Fruit fly (Drosophila melanogaster): Measurements from ENCODE around the gene CG5693.

CG5693 gene

DNA sequence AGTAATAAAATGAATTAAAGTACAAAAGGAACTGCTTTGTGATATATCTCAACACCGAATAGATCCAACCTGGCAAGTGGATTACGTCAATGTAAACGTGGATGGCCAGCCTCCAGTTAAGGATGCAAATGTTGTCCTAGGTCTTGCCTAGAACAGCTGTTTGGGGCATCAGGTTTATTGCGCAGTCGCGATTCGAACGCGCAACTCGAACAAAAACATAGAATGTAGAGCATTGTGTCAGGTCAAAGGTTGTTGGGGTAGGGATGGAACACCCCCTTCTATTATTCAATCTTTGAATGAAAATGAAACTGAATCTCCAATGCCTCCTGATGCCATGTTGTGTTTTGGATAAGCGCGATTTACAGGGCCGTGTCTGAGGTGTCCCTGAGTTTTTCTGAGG is 3.2 kb downstream of the CG5693 start:
- TF ChIP-seq sug (tag; optimal IDR thresholded peaks at IDR 0.05) (no peak), ewg (GFP tag; optimal IDR thresholded peaks at IDR 0.05) (peak; percentile 83), CG5180 (GFP tag; optimal IDR thresholded peaks at IDR 0.05) (peak; percentile 96)

DNA sequence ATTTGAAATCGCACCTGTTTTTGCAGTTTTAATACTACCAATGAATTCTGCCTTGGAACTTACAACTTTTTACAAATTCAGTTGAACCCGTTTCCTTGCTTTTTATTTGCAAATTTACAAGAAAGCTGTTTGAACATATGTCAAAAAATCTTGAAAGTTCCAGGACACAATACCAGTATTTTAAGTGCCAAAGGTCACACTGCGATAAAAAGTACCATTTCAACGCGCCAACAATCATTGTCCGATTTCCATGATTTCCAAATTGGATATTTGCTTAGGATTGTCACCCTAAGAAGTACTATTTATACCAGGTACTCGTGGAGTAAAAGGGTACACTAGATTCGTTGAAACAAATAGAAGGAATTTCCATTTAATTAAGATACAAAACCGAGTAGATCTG is 4.9 kb downstream of the CG5693 start, which contains the start of gene elfless:
Gene elfless, minus strand, starts transcription at position 101 of the 400 bp plus-strand sequence.
- TF ChIP-seq CG8944 (GFP tag; optimal IDR thresholded peaks at IDR 0.05) (no peak), CG18476 (GFP tag; optimal IDR thresholded peaks at IDR 0.05) (no peak), HmgZ (tag; optimal IDR thresholded peaks at IDR 0.05) (no peak), her (GFP tag; optimal IDR thresholded peaks at IDR 0.05) (no peak), CG1792 (GFP tag; optimal IDR thresholded peaks at IDR 0.05) (no peak), CG18619 (GFP tag; optimal IDR thresholded peaks at IDR 0.05) (no peak), Hand (GFP tag; optimal IDR thresholded peaks at IDR 0.05) (no peak), sim (GFP tag; IDR thresholded peaks at IDR 0.05) (no peak), z (GFP tag; IDR thresholded peaks at IDR 0.05) (no peak)

DNA sequence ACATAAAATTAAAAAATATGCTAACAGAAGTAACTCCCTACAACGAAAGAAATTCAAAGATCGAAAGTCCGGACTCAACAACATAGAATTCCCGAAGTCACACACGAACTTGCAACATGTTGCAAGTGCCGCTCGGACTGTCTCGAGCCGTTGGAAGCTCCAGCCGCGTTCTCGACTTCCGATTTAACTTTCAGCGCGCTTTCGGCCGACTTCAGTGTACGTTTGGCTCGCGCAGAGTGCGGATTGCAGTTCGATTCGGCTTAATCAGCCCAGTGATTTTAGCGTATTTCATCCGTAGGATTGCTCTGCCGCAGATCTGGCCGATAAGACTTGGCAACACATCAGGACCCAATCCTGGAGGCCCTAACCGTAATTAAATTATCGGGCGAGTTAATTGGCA is 5.7 kb downstream of the CG5693 start, which contains the start of gene rdo:
Gene rdo, plus strand, starts transcription at position 213 of the 400 bp plus-strand sequence.
- TF ChIP-seq Jarid2 (GFP tag; optimal IDR thresholded peaks at IDR 0.05) = peak; percentile 40
- peak; percentile 96 for TF ChIP-seq CG5180 (GFP tag; optimal IDR thresholded peaks at IDR 0.05)
- TF ChIP-seq jigr1 (GFP tag; IDR thresholded peaks at IDR 0.05) = no peak
- TF ChIP-seq Gsc (GFP tag; IDR thresholded peaks at IDR 0.05) = no peak
- 0 out of 2 replicates have a peak, but pooled peaks have one; percentile 15 for TF ChIP-seq sisA (GFP tag; IDR thresholded peaks at IDR 0.05)
- TF ChIP-seq ap (GFP tag; IDR thresholded peaks at IDR 0.05) = no peak
- TF ChIP-seq Deaf1 (tag; optimal IDR thresholded peaks at IDR 0.05) = peak; percentile 79
- no peak for TF ChIP-seq Nf-YA (GFP tag; IDR thresholded peaks at IDR 0.05)
- no peak for TF ChIP-seq ewg (GFP tag; optimal IDR thresholded peaks at IDR 0.05)
- no peak for TF ChIP-seq CG32772 (GFP tag; IDR thresholded peaks at IDR 0.05)

DNA sequence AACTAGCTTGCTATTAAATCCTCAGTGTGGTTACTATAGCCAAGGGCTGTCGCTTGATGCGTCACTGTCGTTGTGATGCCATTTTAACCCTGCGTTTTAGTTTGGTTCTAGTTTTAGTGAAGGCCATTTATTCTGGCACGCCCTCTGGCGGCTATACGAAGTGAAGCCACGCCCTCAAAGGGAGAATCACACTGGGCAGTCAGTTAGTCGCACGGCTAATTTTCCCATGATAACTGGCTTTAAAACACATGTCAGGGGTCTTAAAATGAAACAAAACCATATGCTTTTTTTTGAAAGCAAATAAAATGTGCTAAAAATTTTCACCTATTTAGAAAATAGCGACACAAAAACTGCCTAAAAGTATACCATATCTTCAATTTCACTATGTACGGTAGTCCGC is 26.3 kb downstream of the CG5693 start:
- no peak for TF ChIP-seq NFAT (GFP tag; IDR thresholded peaks at IDR 0.05)
- TF ChIP-seq CTCF (GFP tag; optimal IDR thresholded peaks at IDR 0.05) = peak; percentile 85
- TF ChIP-seq phol (tag; optimal IDR thresholded peaks at IDR 0.05) = no peak
- TF ChIP-seq slou (GFP tag; optimal IDR thresholded peaks at IDR 0.05) = no peak
- TF ChIP-seq CG3065 (GFP tag; optimal IDR thresholded peaks at IDR 0.05) = peak; percentile 73
- TF ChIP-seq btn (GFP tag; optimal IDR thresholded peaks at IDR 0.05) = no peak
